Fruit fly (Drosophila melanogaster) whole organism, embryonic: ENCODE data around the gene CG31805.
A peak's percentile ranks its signal among the peaks of the same experiment; 100 is the strongest.

ENCODE experiments used
- B-H2 ChIP-seq: fragments of 200-800 bp; sonication (Bioruptor generic); optimal IDR thresholded peaks from 2 replicates; lab custom pipeline; 2018; ENCODE audit warnings: missing biosample characterization, mild to moderate bottlenecking, missing genetic modification characterization
- Bdp1 ChIP-seq: fragments of 200-800 bp; sonication (Bioruptor generic); optimal IDR thresholded peaks from 3 replicates; lab custom pipeline; 2016; ENCODE audit warnings: missing biosample characterization, missing genetic modification characterization
- CG10654 ChIP-seq: fragments of 200-800 bp; sonication (Bioruptor generic); optimal IDR thresholded peaks from 2 replicates; lab custom pipeline; 2016; ENCODE audit warnings: missing biosample characterization, missing genetic modification characterization
- CG11696 ChIP-seq: fragments of 200-800 bp; sonication (Bioruptor generic); IDR thresholded peaks from 2 replicates; pipeline ENCODE4 v1.3.6; 2022; ENCODE audit warnings: missing biosample characterization, missing genetic modification characterization
- CG12071 ChIP-seq: fragments of 200-800 bp; sonication (Bioruptor generic); optimal IDR thresholded peaks from 3 replicates; lab custom pipeline; 2018; ENCODE audit warnings: missing biosample characterization, mild to moderate bottlenecking, missing genetic modification characterization
- CG12659 ChIP-seq: fragments of 200-800 bp; sonication (Bioruptor generic); optimal IDR thresholded peaks from 3 replicates; lab custom pipeline; 2017; ENCODE audit warnings: mild to moderate bottlenecking, missing biosample characterization, missing genetic modification reagents, missing genetic modification characterization
- CG12942 ChIP-seq: fragments of 200-800 bp; sonication (Bioruptor generic); optimal IDR thresholded peaks from 3 replicates; lab custom pipeline; 2016; ENCODE audit warnings: missing biosample characterization, missing genetic modification characterization
- CG14965 ChIP-seq: fragments of 200-800 bp; sonication (Bioruptor generic); optimal IDR thresholded peaks from 2 replicates; lab custom pipeline; 2016; ENCODE audit warnings: missing biosample characterization, missing genetic modification characterization, borderline replicate concordance
- CG32532 ChIP-seq: fragments of 200-800 bp; sonication (Bioruptor generic); IDR thresholded peaks from 2 replicates; pipeline ENCODE4 v1.3.6; 2022; ENCODE audit warnings: missing biosample characterization, missing genetic modification characterization
- CG32772 ChIP-seq: fragments of 200-800 bp; sonication (Bioruptor generic); IDR thresholded peaks from 2 replicates; pipeline ENCODE4 v1.3.6; 2022; ENCODE audit warnings: missing biosample characterization, missing genetic modification characterization
- CG3838 ChIP-seq: fragments of 200-800 bp; sonication (Bioruptor generic); optimal IDR thresholded peaks from 3 replicates; lab custom pipeline; 2016; ENCODE audit warnings: missing biosample characterization, missing genetic modification characterization
- CG3847 ChIP-seq: fragments of 200-800 bp; sonication (Bioruptor generic); IDR thresholded peaks from 2 replicates; pipeline ENCODE4 v1.3.6; 2022; ENCODE audit warnings: missing biosample characterization, missing genetic modification characterization
- CG4404 ChIP-seq: fragments of 200-800 bp; sonication (Bioruptor generic); IDR thresholded peaks from 2 replicates; pipeline ENCODE4 v1.3.6; 2022; ENCODE audit warnings: missing biosample characterization, missing genetic modification characterization
- CG4617 ChIP-seq: fragments of 200-800 bp; sonication (Bioruptor generic); optimal IDR thresholded peaks from 3 replicates; lab custom pipeline; 2016; ENCODE audit warnings: missing biosample characterization, missing genetic modification characterization, borderline replicate concordance
- CG5180 ChIP-seq: fragments of 200-800 bp; sonication (Bioruptor generic); optimal IDR thresholded peaks from 3 replicates; lab custom pipeline; 2017; ENCODE audit warnings: missing biosample characterization, missing genetic modification characterization, mild to moderate bottlenecking, moderate library complexity, missing genetic modification reagents
- CkIIα-i1 ChIP-seq: fragments of 200-800 bp; sonication (Bioruptor generic); IDR thresholded peaks from 2 replicates; pipeline ENCODE4 v1.3.6; 2022; ENCODE audit warnings: missing biosample characterization, missing genetic modification characterization
- E2f2 ChIP-seq: fragments of 200-800 bp; sonication (Bioruptor generic); IDR thresholded peaks from 2 replicates; pipeline ENCODE4 v1.3.6; 2022; ENCODE audit warnings: missing biosample characterization, missing genetic modification characterization
- Eip74EF ChIP-seq, 2 experiments: fragments of 200-800 bp in 1 of 2; fragments of >200 bp in 1 of 2; sonication (Bioruptor generic) in 1 of 2; optimal IDR thresholded peaks; 2 replicates each; lab custom pipeline; 2017 to 2019; ENCODE audit warnings: missing biosample characterization in 2 of 2, missing genetic modification characterization in 2 of 2, mild to moderate bottlenecking in 1 of 2, moderate library complexity in 1 of 2
- Ets65A ChIP-seq: fragments of 200-800 bp; sonication (Bioruptor generic); peaks from one replicate; lab custom pipeline; 2016; ENCODE audit warnings: missing biosample characterization, missing genetic modification characterization
- Fer1 ChIP-seq: fragments of 200-800 bp; sonication (Bioruptor generic); optimal IDR thresholded peaks from 2 replicates; lab custom pipeline; 2017; ENCODE audit warnings: missing biosample characterization, mild to moderate bottlenecking, missing genetic modification characterization
- Fer3 ChIP-seq: fragments of 200-800 bp; sonication (Bioruptor generic); optimal IDR thresholded peaks from 2 replicates; lab custom pipeline; 2018; ENCODE audit warnings: missing biosample characterization, mild to moderate bottlenecking, missing genetic modification characterization, moderate library complexity
- HLH54F ChIP-seq: fragments of 200-800 bp; sonication (Bioruptor generic); optimal IDR thresholded peaks from 3 replicates; lab custom pipeline; 2016; ENCODE audit warnings: missing biosample characterization, missing genetic modification characterization
- Hand ChIP-seq: fragments of 200-800 bp; sonication (Bioruptor generic); optimal IDR thresholded peaks from 2 replicates; lab custom pipeline; 2017; ENCODE audit warnings: mild to moderate bottlenecking, missing biosample characterization, missing genetic modification reagents, missing genetic modification characterization
- Meics ChIP-seq: fragments of 200-800 bp; sonication (Bioruptor generic); optimal IDR thresholded peaks from 2 replicates; lab custom pipeline; 2017; ENCODE audit warnings: missing biosample characterization, mild to moderate bottlenecking, missing genetic modification characterization
- Myb ChIP-seq: fragments of 200-800 bp; sonication (Bioruptor generic); optimal IDR thresholded peaks from 2 replicates; lab custom pipeline; 2016; ENCODE audit warnings: missing biosample characterization, missing genetic modification characterization
- NC2α ChIP-seq: fragments of 200-800 bp; sonication (Bioruptor generic); optimal IDR thresholded peaks from 2 replicates; lab custom pipeline; 2016; ENCODE audit warnings: missing biosample characterization, missing genetic modification characterization
- NC2β ChIP-seq: fragments of 200-800 bp; sonication (Bioruptor generic); optimal IDR thresholded peaks from 2 replicates; lab custom pipeline; 2016; ENCODE audit warnings: missing biosample characterization, missing genetic modification characterization
- Opbp ChIP-seq: fragments of 200-800 bp; sonication (Bioruptor generic); IDR thresholded peaks from 3 replicates; pipeline ENCODE4 v1.3.6; 2022; ENCODE audit warnings: missing biosample characterization, missing genetic modification characterization; ENCODE audit not compliant: partially characterized antibody
- Optix ChIP-seq: fragments of 200-800 bp; sonication (Bioruptor generic); IDR thresholded peaks from 3 replicates; pipeline ENCODE4 v1.3.6; 2022; ENCODE audit warnings: missing biosample characterization, missing genetic modification characterization
- Trl ChIP-seq, 3 experiments: fragments of >200 bp in 2 of 3; fragments of 200-800 bp in 1 of 3; sonication (Bioruptor generic) in 1 of 3; optimal IDR thresholded peaks; 2 replicates in 1 of 3; 3 replicates in 2 of 3; lab custom pipeline; 2016 to 2017; ENCODE audit warnings: missing biosample characterization in 1 of 3, missing genetic modification characterization in 1 of 3
- amos ChIP-seq: fragments of 200-800 bp; sonication (Bioruptor generic); IDR thresholded peaks from 2 replicates; pipeline ENCODE4 v1.3.6; 2022; ENCODE audit warnings: missing biosample characterization, missing genetic modification characterization; ENCODE audit not compliant: partially characterized antibody
- aop ChIP-seq: fragments of 200-800 bp; sonication (Bioruptor generic); IDR thresholded peaks from 2 replicates; pipeline ENCODE4 v1.3.6; 2022; ENCODE audit warnings: missing biosample characterization, missing genetic modification characterization
- bbx ChIP-seq: fragments of 200-800 bp; sonication (Bioruptor generic); IDR thresholded peaks from 2 replicates; pipeline ENCODE4 v1.3.6; 2022; ENCODE audit warnings: missing biosample characterization, missing genetic modification characterization; ENCODE audit not compliant: partially characterized antibody
- bcd ChIP-seq: fragments of 200-800 bp; sonication (Bioruptor generic); optimal IDR thresholded peaks from 2 replicates; lab custom pipeline; 2017; ENCODE audit warnings: missing biosample characterization, mild to moderate bottlenecking, missing genetic modification characterization
- bigmax ChIP-seq: fragments of 200-800 bp; sonication (Bioruptor generic); optimal IDR thresholded peaks from 2 replicates; lab custom pipeline; 2018; ENCODE audit warnings: missing biosample characterization, mild to moderate bottlenecking, missing genetic modification characterization
- chm ChIP-seq: fragments of 200-800 bp; sonication (Bioruptor generic); IDR thresholded peaks from 2 replicates; pipeline ENCODE4 v1.3.6; 2022; ENCODE audit warnings: missing biosample characterization, missing genetic modification characterization
- eve ChIP-seq, 2 experiments: fragments of >200 bp; optimal IDR thresholded peaks; 2 replicates each; lab custom pipeline; 2017; ENCODE audit warnings: missing biosample characterization in 2 of 2, missing genetic modification characterization in 2 of 2
- hkb ChIP-seq, 2 experiments: fragments of 200-800 bp in 1 of 2; fragments of >200 bp in 1 of 2; sonication (Bioruptor generic) in 1 of 2; IDR thresholded peaks in 1 of 2; optimal IDR thresholded peaks in 1 of 2; 2 replicates each; pipeline versions ENCODE4 v1.3.6 to Lab custom; 2017 to 2022; ENCODE audit warnings: missing biosample characterization in 1 of 2, missing genetic modification characterization in 1 of 2
- lab ChIP-seq: fragments of 200-800 bp; sonication (Bioruptor generic); optimal IDR thresholded peaks from 3 replicates; lab custom pipeline; 2017; ENCODE audit warnings: missing biosample characterization, missing genetic modification characterization, mild to moderate bottlenecking, moderate library complexity, missing genetic modification reagents
- nau ChIP-seq: fragments of 200-800 bp; sonication (Bioruptor generic); optimal IDR thresholded peaks from 3 replicates; lab custom pipeline; 2017; ENCODE audit warnings: missing biosample characterization, mild to moderate bottlenecking, missing genetic modification characterization, missing genetic modification reagents
- onecut ChIP-seq: fragments of 200-800 bp; sonication (Bioruptor generic); IDR thresholded peaks from 2 replicates; pipeline ENCODE4 v1.3.6; 2022; ENCODE audit warnings: missing biosample characterization, missing genetic modification characterization
- peb ChIP-seq: fragments of 200-800 bp; sonication (Bioruptor generic); IDR thresholded peaks from 2 replicates; pipeline ENCODE4 v1.3.6; 2022; ENCODE audit warnings: missing biosample characterization, missing genetic modification characterization
- rib ChIP-seq: fragments of 200-800 bp; sonication (Bioruptor generic); IDR thresholded peaks from 2 replicates; pipeline ENCODE4 v1.3.6; 2022; ENCODE audit warnings: missing biosample characterization, missing genetic modification characterization
- ro ChIP-seq: fragments of 200-800 bp; sonication (Bioruptor generic); IDR thresholded peaks from 2 replicates; pipeline ENCODE4 v1.3.6; 2022; ENCODE audit warnings: missing biosample characterization, missing genetic modification characterization
- sima ChIP-seq: fragments of 200-800 bp; sonication (Bioruptor generic); optimal IDR thresholded peaks from 2 replicates; lab custom pipeline; 2016; ENCODE audit warnings: missing biosample characterization, missing genetic modification characterization
- trh ChIP-seq: fragments of 200-800 bp; sonication (Bioruptor generic); optimal IDR thresholded peaks from 2 replicates; lab custom pipeline; 2016; ENCODE audit warnings: missing biosample characterization, missing genetic modification characterization
- tup ChIP-seq: fragments of 200-800 bp; sonication (Bioruptor generic); optimal IDR thresholded peaks from 2 replicates; lab custom pipeline; 2016; ENCODE audit warnings: missing biosample characterization, mild to moderate bottlenecking, missing genetic modification characterization, moderate library complexity
- zfh1 ChIP-seq: fragments of 200-800 bp; sonication (Bioruptor generic); IDR thresholded peaks from 3 replicates; pipeline ENCODE4 v1.3.6; 2022; ENCODE audit warnings: missing biosample characterization, missing genetic modification characterization
- zfh2 ChIP-seq: fragments of 200-800 bp; sonication (Bioruptor generic); optimal IDR thresholded peaks from 2 replicates; lab custom pipeline; 2016; ENCODE audit warnings: missing biosample characterization, missing genetic modification characterization

CG31805 gene

dm6 chr2L:16900373-16900772 is at the start of gene CG31805:
Gene CG31805, minus strand, starts transcription at chr2L:16900473.
- TF ChIP-seq NC2α (GFP tag; lab: Kevin White, UChicago) (no peak), CG5180 (no peak), CG14965 (GFP tag; lab: Kevin White, UChicago) (no peak), Eip74EF (GFP tag; optimal IDR thresholded peaks at IDR 0.05; lab: Kevin White, UChicago) (no peak), CG3838 (GFP tag; lab: Kevin White, UChicago) (no peak), chm (no peak), CG3847 (GFP tag; lab: Robert Waterston, UW) (no peak), Optix (GFP tag; lab: Robert Waterston, UW) (no peak), CG12071 (GFP tag; lab: Kevin White, UChicago) (no peak), tup (GFP tag; lab: Kevin White, UChicago) (no peak), Trl (optimal IDR thresholded peaks at IDR 0.05; lab: Kevin White, UChicago) (no peak), Trl (GFP tag; optimal IDR thresholded peaks at IDR 0.05; lab: Kevin White, UChicago) (no peak), CG32772 (no peak), sima (GFP tag; lab: Kevin White, UChicago) (no peak), CkIIα-i1 (GFP tag; lab: Robert Waterston, UW) (no peak)
- TF ChIP-seq, all 482 proteins: peak for 0

- no peak for TF ChIP-seq peb (GFP tag; lab: Robert Waterston, UW)
- no peak for TF ChIP-seq CG4617 (GFP tag; lab: Kevin White, UChicago)
- no peak for TF ChIP-seq Trl (optimal IDR thresholded peaks at IDR 0.05; lab: Kevin White, UChicago)
- no peak for TF ChIP-seq Trl (GFP tag; optimal IDR thresholded peaks at IDR 0.05; lab: Kevin White, UChicago)
- TF ChIP-seq Fer3, result peak; percentile 19
- TF ChIP-seq Bdp1 (GFP tag; lab: Kevin White, UChicago), result no peak
- no peak for TF ChIP-seq CG10654
- TF ChIP-seq Fer1 (GFP tag; lab: Kevin White, UChicago), result no peak
- no peak for TF ChIP-seq CG12942 (GFP tag; lab: Kevin White, UChicago)
- TF ChIP-seq bcd (GFP tag; lab: Kevin White, UChicago), result no peak
- TF ChIP-seq HLH54F (GFP tag; lab: Kevin White, UChicago), result no peak
- TF ChIP-seq bigmax (GFP tag; lab: Kevin White, UChicago), result no peak
- TF ChIP-seq trh (GFP tag; lab: Kevin White, UChicago), result no peak
- no peak for TF ChIP-seq CG12659 (GFP tag; lab: Kevin White, UChicago)
- TF ChIP-seq NC2β, result no peak
- no peak for TF ChIP-seq B-H2
- no peak for TF ChIP-seq Myb
- no peak for TF ChIP-seq rib (GFP tag; lab: Robert Waterston, UW)
- TF ChIP-seq Hand, result no peak
- no peak for TF ChIP-seq onecut (GFP tag; lab: Robert Waterston, UW)
- no peak for TF ChIP-seq nau (GFP tag; lab: Kevin White, UChicago)
- TF ChIP-seq zfh1, result no peak
- TF ChIP-seq CG3838 (GFP tag; lab: Kevin White, UChicago), result no peak
- TF ChIP-seq Meics (GFP tag; lab: Kevin White, UChicago), result peak; percentile 22
- peak; percentile 83 for TF ChIP-seq Ets65A (GFP tag; lab: Kevin White, UChicago)
- TF ChIP-seq E2f2, result no peak
- no peak for TF ChIP-seq CG11696 (GFP tag; lab: Robert Waterston, UW)
- no peak for TF ChIP-seq ro (GFP tag; lab: Robert Waterston, UW)
- TF ChIP-seq aop, result no peak
- no peak for TF ChIP-seq Opbp
- peak; percentile 40 for TF ChIP-seq lab
- TF ChIP-seq amos (GFP tag; lab: Robert Waterston, UW), result no peak
- TF ChIP-seq CG4404 (GFP tag; lab: Robert Waterston, UW), result no peak
- no peak for TF ChIP-seq zfh2 (GFP tag; lab: Kevin White, UChicago)
- no peak for TF ChIP-seq CG32532 (GFP tag; lab: Robert Waterston, UW)
- no peak for TF ChIP-seq eve (GFP tag; optimal IDR thresholded peaks at IDR 0.05; lab: Kevin White, UChicago)
- no peak for TF ChIP-seq hkb (optimal IDR thresholded peaks at IDR 0.05; lab: Kevin White, UChicago)
- no peak for TF ChIP-seq hkb (GFP tag; IDR thresholded peaks at IDR 0.05; lab: Robert Waterston, UW)
- no peak for TF ChIP-seq bbx (GFP tag; lab: Robert Waterston, UW)
Observed at dm6 chr2L:16921825-16922224, 21.6 kb upstream of the CG31805 start.
